Worm (Caenorhabditis elegans) whole organism, young adult: ENCODE measurements around the gene C25E10.5.

ENCODE experiments used
- F22D6.2 ChIP-seq: sonication (generic microtip); optimal IDR thresholded peaks from 2 replicates; lab custom pipeline; 2016; ENCODE audit warnings: mild to moderate bottlenecking, missing genetic modification characterization, missing compliant biosample characterization
- F33H1.4 ChIP-seq: fragments of 200-800 bp; sonication (Bioruptor generic); IDR thresholded peaks from 2 replicates; pipeline ENCODE4 v1.3.6; 2022; ENCODE audit warnings: missing genetic modification reagents, missing genetic modification characterization, missing compliant biosample characterization
- F52B5.7 ChIP-seq: sonication (generic microtip); optimal IDR thresholded peaks from 2 replicates; lab custom pipeline; 2016; ENCODE audit warnings: mild to moderate bottlenecking, missing genetic modification characterization, missing compliant biosample characterization
- F57A8.1 ChIP-seq: fragments of 200-800 bp; sonication (Bioruptor generic); optimal IDR thresholded peaks from 2 replicates; lab custom pipeline; 2018; ENCODE audit warnings: mild to moderate bottlenecking, missing genetic modification characterization, moderate library complexity, missing compliant biosample characterization
- ama-1 ChIP-seq, 3 experiments: fragments of 150-350 bp in 1 of 3; sonication (generic microtip) in 2 of 3; optimal IDR thresholded peaks; 2 replicates each; lab custom pipeline; 2014 to 2018; ENCODE audit warnings: missing biosample characterization in 2 of 3, missing genetic modification characterization in 2 of 3, missing genetic modification reagents in 2 of 3
- efl-1 ChIP-seq: fragments of 150-350 bp; optimal IDR thresholded peaks from 2 replicates; lab custom pipeline; 2014; ENCODE audit warnings: missing biosample characterization, missing genetic modification reagents, missing genetic modification characterization
- lir-1 ChIP-seq: fragments of 200-800 bp; sonication (Bioruptor generic); conservative IDR thresholded peaks from 2 replicates; pipeline ENCODE4 v1.3.6; 2022; ENCODE audit warnings: missing genetic modification reagents, missing genetic modification characterization, missing compliant biosample characterization
- nfya-1 ChIP-seq: sonication (generic microtip); optimal IDR thresholded peaks from 2 replicates; lab custom pipeline; 2017; ENCODE audit warnings: antibody characterized with exemption, missing compliant biosample characterization, missing genetic modification characterization, borderline replicate concordance; ENCODE audit not compliant: insufficient read depth
- nfyb-1 ChIP-seq: fragments of 200-800 bp; sonication (Bioruptor generic); IDR thresholded peaks from 2 replicates; pipeline ENCODE4 v1.3.6; 2022; ENCODE audit warnings: missing genetic modification reagents, missing genetic modification characterization, missing compliant biosample characterization
- nhr-179 ChIP-seq: sonication (generic microtip); optimal IDR thresholded peaks from 2 replicates; lab custom pipeline; 2016; ENCODE audit warnings: mild to moderate bottlenecking, missing genetic modification characterization, missing compliant biosample characterization
- nhr-90 ChIP-seq: sonication (generic microtip); optimal IDR thresholded peaks from 2 replicates; lab custom pipeline; 2016; ENCODE audit warnings: missing genotype, mild to moderate bottlenecking, missing genetic modification characterization, missing compliant biosample characterization
- pha-4 ChIP-seq: fragments of 150-350 bp; sonication (generic microtip); optimal IDR thresholded peaks from 2 replicates; lab custom pipeline; 2014; ENCODE audit warnings: missing biosample characterization, missing genetic modification reagents, missing genetic modification characterization
- rcor-1 ChIP-seq: fragments of 200-800 bp; sonication (Bioruptor generic); IDR thresholded peaks from 2 replicates; pipeline ENCODE4 v1.3.6; 2022; ENCODE audit warnings: missing genetic modification reagents, missing genetic modification characterization, missing compliant biosample characterization
- tbx-9 ChIP-seq: sonication (generic microtip); optimal IDR thresholded peaks from 2 replicates; lab custom pipeline; 2016; ENCODE audit warnings: borderline replicate concordance, missing genetic modification characterization, inconsistent platforms, missing compliant biosample characterization

- TF ChIP-seq efl-1 (GFP tag; lab: Kevin White, UChicago) (no peak), nfyb-1 (GFP tag; lab: Robert Waterston, UW) (no peak), ama-1 (optimal IDR thresholded peaks at IDR 0.05; lab: Kevin White, UChicago) (no peak), ama-1 (GFP tag; optimal IDR thresholded peaks at IDR 0.05; lab: Kevin White, UChicago) (no peak), tbx-9 (tag; lab: Kevin White, UChicago) (no peak), nhr-179 (tag; lab: Kevin White, UChicago) (no peak), F52B5.7 (tag; lab: Kevin White, UChicago) (no peak), rcor-1 (GFP tag; lab: Robert Waterston, UW) (no peak), F22D6.2 (tag; lab: Kevin White, UChicago) (no peak), pha-4 (tag; lab: Kevin White, UChicago) (no peak), lir-1 (GFP tag; lab: Robert Waterston, UW) (no peak), F33H1.4 (GFP tag; lab: Robert Waterston, UW) (no peak), nhr-90 (tag; lab: Kevin White, UChicago) (no peak), nfya-1 (tag; lab: Kevin White, UChicago) (no peak), F57A8.1 (GFP tag; lab: Kevin White, UChicago) (no peak)
These were observed 16.6 kb upstream of the C25E10.5 start, which contains the start of gene srh-201 for ce11 chrV:9013765-9014164.
